Fruit fly (Drosophila melanogaster) whole organism, prepupa: Measurements from ENCODE around the gene CG10470.

Source experiments
- Blimp-1 ChIP-seq: fragments of 200-800 bp; sonication (Bioruptor generic); optimal IDR thresholded peaks from 3 replicates; lab custom pipeline; 2017; ENCODE audit warnings: missing biosample characterization, missing genetic modification characterization, mild to moderate bottlenecking, moderate library complexity, missing genetic modification reagents
- CG10631 ChIP-seq: fragments of 200-800 bp; sonication (Bioruptor generic); optimal IDR thresholded peaks from 2 replicates; lab custom pipeline; 2016; ENCODE audit warnings: missing biosample characterization, missing genetic modification characterization
- CG10669 ChIP-seq: fragments of 200-800 bp; sonication (Bioruptor generic); optimal IDR thresholded peaks from 3 replicates; lab custom pipeline; 2018; ENCODE audit warnings: missing biosample characterization, mild to moderate bottlenecking, missing genetic modification characterization, moderate library complexity
- CG11762 ChIP-seq: fragments of 200-800 bp; sonication (Bioruptor generic); optimal IDR thresholded peaks from 3 replicates; lab custom pipeline; 2016; ENCODE audit warnings: missing biosample characterization, missing genetic modification characterization; ENCODE audit not compliant: insufficient read depth
- CG11902 ChIP-seq: fragments of 200-800 bp; sonication (Bioruptor generic); optimal IDR thresholded peaks from 3 replicates; lab custom pipeline; 2016; ENCODE audit warnings: missing biosample characterization, missing genetic modification characterization
- CG15336 ChIP-seq: fragments of 200-800 bp; sonication (Bioruptor generic); IDR thresholded peaks from 2 replicates; pipeline ENCODE4 v1.3.6; 2022; ENCODE audit warnings: missing biosample characterization, missing genetic modification characterization
- CG1621 ChIP-seq: fragments of 200-800 bp; sonication (Bioruptor generic); optimal IDR thresholded peaks from 3 replicates; lab custom pipeline; 2018; ENCODE audit warnings: missing biosample characterization, mild to moderate bottlenecking, missing genetic modification characterization
- CG16779 ChIP-seq: fragments of 200-800 bp; sonication (Bioruptor generic); optimal IDR thresholded peaks from 3 replicates; lab custom pipeline; 2017; ENCODE audit warnings: missing biosample characterization, mild to moderate bottlenecking, missing genetic modification characterization
- CG32006 ChIP-seq: fragments of 200-800 bp; sonication (Bioruptor generic); optimal IDR thresholded peaks from 3 replicates; lab custom pipeline; 2017; ENCODE audit warnings: missing biosample characterization, mild to moderate bottlenecking, missing genetic modification characterization
- CG34406 ChIP-seq: fragments of 200-800 bp; sonication (Bioruptor generic); optimal IDR thresholded peaks from 3 replicates; lab custom pipeline; 2016; ENCODE audit warnings: missing biosample characterization, missing genetic modification characterization
- CG4318 ChIP-seq: fragments of 200-800 bp; sonication (Bioruptor generic); optimal IDR thresholded peaks from 3 replicates; lab custom pipeline; 2017; ENCODE audit warnings: missing biosample characterization, mild to moderate bottlenecking, missing genetic modification characterization
- CG6792 ChIP-seq: fragments of 200-800 bp; sonication (Bioruptor generic); optimal IDR thresholded peaks from 3 replicates; lab custom pipeline; 2016; ENCODE audit warnings: missing biosample characterization, missing genetic modification characterization
- CG6808 ChIP-seq: fragments of 200-800 bp; sonication (Bioruptor generic); optimal IDR thresholded peaks from 3 replicates; lab custom pipeline; 2017; ENCODE audit warnings: missing biosample characterization, missing genetic modification characterization, mild to moderate bottlenecking, moderate library complexity, missing genetic modification reagents
- CG6854 ChIP-seq: fragments of 200-800 bp; sonication (Bioruptor generic); optimal IDR thresholded peaks from 2 replicates; lab custom pipeline; 2017; ENCODE audit warnings: missing biosample characterization, mild to moderate bottlenecking, missing genetic modification characterization
- CG8119 ChIP-seq: fragments of 200-800 bp; sonication (Bioruptor generic); IDR thresholded peaks from 3 replicates; pipeline ENCODE4 v1.3.6; 2022; ENCODE audit warnings: missing biosample characterization, missing genetic modification characterization
- CG8319 ChIP-seq: fragments of 200-800 bp; sonication (Bioruptor generic); optimal IDR thresholded peaks from 3 replicates; lab custom pipeline; 2016; ENCODE audit warnings: missing biosample characterization, missing genetic modification characterization
- CG8632 ChIP-seq: fragments of 200-800 bp; sonication (Bioruptor generic); optimal IDR thresholded peaks from 3 replicates; lab custom pipeline; 2016; ENCODE audit warnings: missing biosample characterization, missing genetic modification characterization
- CG9139 ChIP-seq: fragments of 200-800 bp; sonication (Bioruptor generic); optimal IDR thresholded peaks from 3 replicates; lab custom pipeline; 2017; ENCODE audit warnings: missing biosample characterization, mild to moderate bottlenecking, missing genetic modification characterization
- Eip78C ChIP-seq: fragments of 200-800 bp; sonication (Bioruptor generic); peaks from one replicate; lab custom pipeline; 2016; ENCODE audit warnings: missing biosample characterization, missing genetic modification characterization
- Ets21C ChIP-seq: fragments of 200-800 bp; sonication (Bioruptor generic); optimal IDR thresholded peaks from 3 replicates; lab custom pipeline; 2016; ENCODE audit warnings: missing biosample characterization, missing genetic modification characterization
- Ets96B ChIP-seq: fragments of 200-800 bp; optimal IDR thresholded peaks from 2 replicates; lab custom pipeline; 2019; ENCODE audit warnings: missing biosample characterization, mild to moderate bottlenecking, missing genetic modification characterization, moderate library complexity
- Gug ChIP-seq: fragments of 200-800 bp; sonication (Bioruptor generic); IDR thresholded peaks from 2 replicates; pipeline ENCODE4 v1.3.6; 2022; ENCODE audit warnings: missing biosample characterization, missing genetic modification characterization
- Hr38 ChIP-seq: sonication (Bioruptor generic); optimal IDR thresholded peaks from 2 replicates; lab custom pipeline; 2016; ENCODE audit warnings: missing biosample characterization, missing genetic modification characterization
- Hr39 ChIP-seq: fragments of 200-800 bp; sonication (Bioruptor generic); optimal IDR thresholded peaks from 2 replicates; lab custom pipeline; 2016; ENCODE audit warnings: missing biosample characterization, missing genetic modification characterization
- Hr4 ChIP-seq: fragments of 200-800 bp; sonication (Bioruptor generic); optimal IDR thresholded peaks from 3 replicates; lab custom pipeline; 2016; ENCODE audit warnings: missing biosample characterization, missing genetic modification characterization
- Lpt ChIP-seq: fragments of 200-800 bp; sonication (Bioruptor generic); optimal IDR thresholded peaks from 3 replicates; lab custom pipeline; 2016; ENCODE audit warnings: missing biosample characterization, missing genetic modification characterization
- OdsH ChIP-seq: fragments of 200-800 bp; sonication (Bioruptor generic); optimal IDR thresholded peaks from 3 replicates; lab custom pipeline; 2016; ENCODE audit warnings: missing biosample characterization, missing genetic modification characterization
- Smox ChIP-seq: fragments of 200-800 bp; sonication (Bioruptor generic); optimal IDR thresholded peaks from 3 replicates; lab custom pipeline; 2016; ENCODE audit warnings: missing biosample characterization, missing genetic modification characterization
- Sox102F ChIP-seq: fragments of 200-800 bp; sonication (Bioruptor generic); optimal IDR thresholded peaks from 2 replicates; lab custom pipeline; 2016; ENCODE audit warnings: missing biosample characterization, mild to moderate bottlenecking, missing genetic modification characterization
- Sox15 ChIP-seq: fragments of 200-800 bp; sonication (Bioruptor generic); optimal IDR thresholded peaks from 3 replicates; lab custom pipeline; 2016; ENCODE audit warnings: missing biosample characterization, missing genetic modification characterization
- achi ChIP-seq: fragments of 200-800 bp; sonication (Bioruptor generic); optimal IDR thresholded peaks from 3 replicates; lab custom pipeline; 2016; ENCODE audit warnings: missing biosample characterization, missing genetic modification characterization
- acj6 ChIP-seq: fragments of 200-800 bp; sonication (Bioruptor generic); optimal IDR thresholded peaks from 3 replicates; lab custom pipeline; 2016; ENCODE audit warnings: missing biosample characterization, missing genetic modification characterization
- cyc ChIP-seq: fragments of 200-800 bp; sonication (Bioruptor generic); optimal IDR thresholded peaks from 3 replicates; lab custom pipeline; 2016; ENCODE audit warnings: missing biosample characterization, missing genetic modification characterization
- dac ChIP-seq: fragments of 200-800 bp; sonication (Bioruptor generic); optimal IDR thresholded peaks from 2 replicates; lab custom pipeline; 2017; ENCODE audit warnings: missing biosample characterization, mild to moderate bottlenecking, missing genetic modification characterization
- esn ChIP-seq: fragments of 200-800 bp; sonication (Bioruptor generic); optimal IDR thresholded peaks from 2 replicates; lab custom pipeline; 2016; ENCODE audit warnings: missing biosample characterization, mild to moderate bottlenecking, missing genetic modification characterization, moderate library complexity
- fd59A ChIP-seq: fragments of 200-800 bp; sonication (Bioruptor generic); optimal IDR thresholded peaks from 2 replicates; lab custom pipeline; 2017; ENCODE audit warnings: missing biosample characterization, mild to moderate bottlenecking, missing genetic modification characterization, missing genetic modification reagents
- fd85E ChIP-seq: fragments of 200-800 bp; sonication (Bioruptor generic); optimal IDR thresholded peaks from 3 replicates; lab custom pipeline; 2016; ENCODE audit warnings: missing biosample characterization, missing genetic modification characterization
- fkh ChIP-seq: fragments of 200-800 bp; sonication (Bioruptor generic); optimal IDR thresholded peaks from 3 replicates; lab custom pipeline; 2017; ENCODE audit warnings: missing biosample characterization, mild to moderate bottlenecking, missing genetic modification characterization, moderate library complexity
- salr ChIP-seq, 2 experiments: fragments of 200-800 bp; sonication (Bioruptor generic); optimal IDR thresholded peaks; 3 replicates each; lab custom pipeline; 2016 to 2018; ENCODE audit warnings: missing biosample characterization in 2 of 2, missing genetic modification characterization in 2 of 2, mild to moderate bottlenecking in 1 of 2
- spab ChIP-seq: fragments of 200-800 bp; sonication (Bioruptor generic); optimal IDR thresholded peaks from 2 replicates; lab custom pipeline; 2017; ENCODE audit warnings: missing biosample characterization, mild to moderate bottlenecking, missing genetic modification characterization, missing genetic modification reagents
- ss ChIP-seq, 2 experiments: fragments of 200-800 bp; sonication (Bioruptor generic); optimal IDR thresholded peaks; 2 replicates in 1 of 2; 3 replicates in 1 of 2; lab custom pipeline; 2017 to 2018; ENCODE audit warnings: mild to moderate bottlenecking in 2 of 2, missing biosample characterization in 2 of 2, missing genetic modification characterization in 2 of 2, moderate library complexity in 1 of 2
- topi ChIP-seq: fragments of 200-800 bp; sonication (Bioruptor generic); optimal IDR thresholded peaks from 3 replicates; lab custom pipeline; 2016; ENCODE audit warnings: missing biosample characterization, missing genetic modification characterization
- vri ChIP-seq: fragments of 200-800 bp; sonication (Bioruptor generic); optimal IDR thresholded peaks from 3 replicates; lab custom pipeline; 2016; ENCODE audit warnings: missing biosample characterization, mild to moderate bottlenecking, missing genetic modification characterization

The CG10470 gene

DNA sequence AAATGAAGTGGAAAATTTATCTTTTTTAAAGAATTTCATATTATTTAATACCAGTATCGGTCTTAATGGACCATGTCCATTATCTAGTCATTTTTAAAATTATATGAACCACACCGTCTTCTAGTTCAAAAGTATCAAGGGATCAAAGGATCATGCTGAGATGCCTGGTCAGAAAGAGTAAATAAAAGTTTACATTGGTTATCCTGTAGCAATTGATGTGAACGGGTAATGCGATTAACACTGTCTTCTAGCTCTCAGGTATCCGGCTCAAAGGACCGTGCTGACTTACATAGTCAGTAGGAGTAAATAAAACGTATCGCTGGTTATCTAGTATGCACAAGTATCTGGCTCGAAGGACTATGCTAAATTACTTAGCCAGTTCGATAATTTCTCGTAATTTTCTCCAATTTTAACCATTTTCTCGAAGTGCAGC, 29.7 kb upstream of the CG10470 start (continued):
- TF ChIP-seq CG11902 (no peak), CG15336 (GFP tag; lab: Robert Waterston, UW) (no peak), Lpt (no peak), Eip78C (GFP tag; lab: Kevin White, UChicago) (peak; percentile 66), CG9139 (GFP tag; lab: Kevin White, UChicago) (no peak), Gug (GFP tag; lab: Robert Waterston, UW) (no peak), Ets21C (GFP tag; lab: Kevin White, UChicago) (no peak), CG6808 (peak; percentile 41), CG10631 (GFP tag; lab: Kevin White, UChicago) (peak; percentile 30)

dm6 chr2L:19019640-19020039, 29.2 kb upstream of the CG10470 start:
- TF ChIP-seq fkh, result no peak
- TF ChIP-seq dac (GFP tag; lab: Kevin White, UChicago), result no peak
- TF ChIP-seq fd85E, result no peak
- TF ChIP-seq CG4318 (GFP tag; lab: Kevin White, UChicago), result no peak
- no peak for TF ChIP-seq CG10669 (GFP tag; lab: Kevin White, UChicago)
- TF ChIP-seq Hr4 (GFP tag; lab: Kevin White, UChicago), result no peak
- TF ChIP-seq Eip78C (GFP tag; lab: Kevin White, UChicago), result no peak
- TF ChIP-seq CG1621, result no peak
- TF ChIP-seq cyc (GFP tag; lab: Kevin White, UChicago), result no peak
- TF ChIP-seq Gug (GFP tag; lab: Robert Waterston, UW), result no peak

DNA sequence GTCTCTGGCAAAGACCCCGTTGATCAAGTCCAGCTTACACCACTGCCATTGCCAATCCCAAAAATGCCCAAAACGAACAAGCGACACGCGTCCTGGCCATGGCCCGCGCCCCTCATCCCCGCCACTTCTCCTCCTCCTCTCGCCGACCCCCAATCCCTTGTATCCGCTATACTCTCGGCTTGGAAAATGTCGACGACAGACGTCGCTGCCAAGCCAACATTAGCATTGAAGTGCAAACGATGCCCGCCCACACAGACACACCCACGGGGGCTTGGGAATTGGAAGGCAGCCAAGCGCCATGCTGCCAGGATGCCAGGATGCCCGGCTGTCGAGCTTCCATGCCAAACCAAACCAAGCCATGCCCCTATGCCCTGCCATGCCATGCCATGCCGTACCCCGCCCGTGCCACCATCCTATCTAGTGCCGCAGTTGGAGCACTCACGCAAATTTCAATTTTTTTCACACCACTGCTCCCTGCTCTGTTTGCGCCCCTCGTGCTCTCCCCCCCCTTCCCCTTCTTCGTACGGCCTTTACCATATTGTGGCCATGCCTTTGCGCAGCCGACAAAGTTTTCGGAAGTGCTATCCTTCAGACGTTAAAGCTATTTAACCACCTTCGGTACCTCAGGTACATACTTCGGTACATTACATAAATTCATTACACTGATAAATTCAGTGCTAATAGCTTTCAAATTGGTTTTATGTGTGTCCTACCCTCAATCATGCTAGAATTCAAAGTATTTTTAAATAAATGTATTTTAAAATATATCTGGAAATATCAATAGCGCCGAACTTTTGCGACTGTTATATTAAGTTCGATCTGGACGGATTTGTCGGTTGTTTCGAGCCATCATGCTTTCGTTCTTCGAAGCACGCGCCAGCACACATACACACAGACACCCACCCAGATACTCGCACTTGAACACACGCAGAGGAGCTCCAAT, 27.3 kb upstream of the CG10470 start:
- TF ChIP-seq ss (GFP tag; optimal IDR thresholded peaks at IDR 0.05; lab: Kevin White, UChicago) (peak; percentile 92 to 96), Blimp-1 (GFP tag; lab: Kevin White, UChicago) (peak; percentile 61), fd59A (peak; percentile 87), OdsH (GFP tag; lab: Kevin White, UChicago) (peak; percentile 84), CG9139 (GFP tag; lab: Kevin White, UChicago) (peak; percentile 80), Ets21C (GFP tag; lab: Kevin White, UChicago) (peak; percentile 65), CG8632 (peak; percentile 84), spab (GFP tag; lab: Kevin White, UChicago) (peak; percentile 84), cyc (GFP tag; lab: Kevin White, UChicago) (peak; percentile 71), Hr4 (GFP tag; lab: Kevin White, UChicago) (peak; percentile 71), acj6 (GFP tag; lab: Kevin White, UChicago) (peak; percentile 81), CG10631 (GFP tag; lab: Kevin White, UChicago) (peak; percentile 84), CG6854 (GFP tag; lab: Kevin White, UChicago) (peak; percentile 61), Sox102F (peak; percentile 85), CG11762 (peak; percentile 57), CG8119 (GFP tag; lab: Robert Waterston, UW) (peak; percentile 89), CG34406 (GFP tag; lab: Kevin White, UChicago) (peak; percentile 80), salr (GFP tag; optimal IDR thresholded peaks at IDR 0.05; lab: Kevin White, UChicago) (peak; percentile 54 to 82), achi (peak; percentile 87), esn (GFP tag; lab: Kevin White, UChicago) (peak; percentile 88), Smox (GFP tag; lab: Kevin White, UChicago) (peak; percentile 78), CG1621 (peak; percentile 81), CG16779 (tag; lab: Kevin White, UChicago) (peak; percentile 83), Hr38 (no peak), CG15336 (GFP tag; lab: Robert Waterston, UW) (peak; percentile 84), Lpt (peak; percentile 59), CG6792 (GFP tag; lab: Kevin White, UChicago) (peak; percentile 82), CG32006 (GFP tag; lab: Kevin White, UChicago) (peak; percentile 89), Hr39 (peak; percentile 67), CG8319 (GFP tag; lab: Kevin White, UChicago) (peak; percentile 56), topi (GFP tag; lab: Kevin White, UChicago) (peak; percentile 81), vri (GFP tag; lab: Kevin White, UChicago) (peak; percentile 68), Ets96B (tag; lab: Kevin White, UChicago) (peak; percentile 90), fkh (peak; percentile 29), Sox15 (peak; percentile 62), Gug (GFP tag; lab: Robert Waterston, UW) (0 out of 2 replicates have a peak, but pooled peaks have one; percentile 8)
